Fruit fly (Drosophila melanogaster) whole organism, wandering third instar larva: ENCODE measurements around the gene MFS10.

ENCODE experiments used
- Abd-B ChIP-seq: fragments of >200 bp; optimal IDR thresholded peaks from 2 replicates; lab custom pipeline; 2017; ENCODE audit warnings: missing biosample characterization, missing genetic modification characterization
- GATAd ChIP-seq: sonication (Bioruptor generic); optimal IDR thresholded peaks from 2 replicates; lab custom pipeline; 2016; ENCODE audit warnings: missing biosample characterization, missing genetic modification characterization
- dmrt93B ChIP-seq: fragments of 200-800 bp; sonication (Bioruptor generic); optimal IDR thresholded peaks from 2 replicates; lab custom pipeline; 2018; ENCODE audit warnings: missing biosample characterization, mild to moderate bottlenecking, missing genetic modification characterization
- jim ChIP-seq: fragments of 175-275, 200-325 bp; sonication (Bioruptor generic); optimal IDR thresholded peaks from 2 replicates; lab custom pipeline; 2016; ENCODE audit warnings: missing biosample characterization, mild to moderate bottlenecking, missing genetic modification characterization
- pan ChIP-seq: fragments of >200 bp; optimal IDR thresholded peaks from 2 replicates; lab custom pipeline; 2017
- sv ChIP-seq: fragments of 200-800 bp; sonication (Bioruptor generic); optimal IDR thresholded peaks from 3 replicates; lab custom pipeline; 2016; ENCODE audit warnings: missing biosample characterization, missing genetic modification characterization
- tai ChIP-seq: sonication (Bioruptor generic); optimal IDR thresholded peaks from 2 replicates; lab custom pipeline; 2016; ENCODE audit warnings: missing biosample characterization, missing genetic modification characterization
- usp ChIP-seq: fragments of >200 bp; optimal IDR thresholded peaks from 2 replicates; lab custom pipeline; 2017; ENCODE audit warnings: missing biosample characterization, missing genetic modification characterization

- TF ChIP-seq dmrt93B (GFP tag; lab: Kevin White, UChicago) (no peak), usp (GFP tag; lab: Kevin White, UChicago) (no peak), tai (GFP tag; lab: Kevin White, UChicago) (no peak), Abd-B (GFP tag; lab: Kevin White, UChicago) (no peak), pan (no peak), jim (GFP tag; lab: Kevin White, UChicago) (no peak), GATAd (GFP tag; lab: Kevin White, UChicago) (no peak), sv (no peak)
Measured at dm6 chrX:13091859-13092258, 37.0 kb upstream of the MFS10 start.
